Fruit fly (Drosophila melanogaster): ENCODE results near the gene CG42237.

The CG42237 gene

dm6 chrX:13143100-13143499 is 28.2 kb downstream of the CG42237 start:
- TF ChIP-seq CTCF (optimal IDR thresholded peaks at IDR 0.05) = no peak
- no peak for TF ChIP-seq CG8478 (optimal IDR thresholded peaks at IDR 0.05)

- TF ChIP-seq CG8478 (optimal IDR thresholded peaks at IDR 0.05) (no peak), CTCF (optimal IDR thresholded peaks at IDR 0.05) (no peak)
Measured at dm6 chrX:13145858-13146257, 30.9 kb downstream of the CG42237 start.

dm6 chrX:13149083-13149482 is 34.2 kb downstream of the CG42237 start:
- TF ChIP-seq CTCF (optimal IDR thresholded peaks at IDR 0.05) (no peak), CG8478 (optimal IDR thresholded peaks at IDR 0.05) (no peak)

dm6 chrX:13154783-13155182 is 39.9 kb downstream of the CG42237 start, which contains the start of the genes CG4318 and CG4332:
TSS of gene CG4318 (minus strand) at chrX:13154924.
TSS of gene CG4332 (plus strand) at chrX:13155038.
- no peak for TF ChIP-seq CTCF (optimal IDR thresholded peaks at IDR 0.05)

dm6 chrX:13159481-13159880 is 44.5 kb downstream of the CG42237 start, which contains the start of the genes Bap60 and CG12096:
TSS of gene Bap60 (minus strand) at chrX:13159508.
TSS of gene CG12096 (plus strand) at chrX:13159604.
- TF ChIP-seq CG8478 (optimal IDR thresholded peaks at IDR 0.05) (no peak), CTCF (optimal IDR thresholded peaks at IDR 0.05) (no peak)
